Worm (Caenorhabditis elegans): ENCODE results near the gene F09E5.7.

The F09E5.7 gene

ce11 chrII:5336660-5337494 is 15.0 kb upstream of the F09E5.7 start:
- TF ChIP-seq pha-4 (tag; optimal IDR thresholded peaks at IDR 0.05) (no peak), fax-1 (tag; optimal IDR thresholded peaks at IDR 0.05) (no peak), lin-11 (tag; optimal IDR thresholded peaks at IDR 0.05) (no peak), pqm-1 (tag; optimal IDR thresholded peaks at IDR 0.05) (peak; percentile 30), ceh-14 (tag; optimal IDR thresholded peaks at IDR 0.05) (no peak), dve-1 (tag; optimal IDR thresholded peaks at IDR 0.05) (no peak), madf-2 (tag; optimal IDR thresholded peaks at IDR 0.05) (no peak), ets-4 (tag; optimal IDR thresholded peaks at IDR 0.05) (no peak), F13H6.1 (tag; optimal IDR thresholded peaks at IDR 0.05) (peak; percentile 28), unc-55 (GFP tag; optimal IDR thresholded peaks at IDR 0.05) (peak; percentile 35), hlh-15 (tag; optimal IDR thresholded peaks at IDR 0.05) (no peak), pag-3 (tag; optimal IDR thresholded peaks at IDR 0.05; ENCODE audit: borderline replicate concordance) (no peak), K09A11.1 (tag; optimal IDR thresholded peaks at IDR 0.05; ENCODE audit: insufficient read depth) (no peak), hlh-13 (GFP tag; optimal IDR thresholded peaks at IDR 0.05) (no peak), K02D7.2 (tag; optimal IDR thresholded peaks at IDR 0.05) (no peak), sox-2 (GFP tag; IDR thresholded peaks at IDR 0.05) (no peak), ahr-1 (tag; optimal IDR thresholded peaks at IDR 0.05) (no peak), T23F11.4 (GFP tag; optimal IDR thresholded peaks at IDR 0.05) (no peak), pax-1 (tag; optimal IDR thresholded peaks at IDR 0.05) (no peak), ceh-31 (tag; optimal IDR thresholded peaks at IDR 0.05) (peak; percentile 62), ceh-9 (tag; optimal IDR thresholded peaks at IDR 0.05) (no peak), syd-9 (tag; optimal IDR thresholded peaks at IDR 0.05) (no peak), ceh-34 (tag; optimal IDR thresholded peaks at IDR 0.05) (peak; percentile 33), ceh-6 (GFP tag; optimal IDR thresholded peaks at IDR 0.05) (no peak), dmd-4 (tag; optimal IDR thresholded peaks at IDR 0.05; ENCODE audit: borderline replicate concordance) (no peak), pros-1 (tag; optimal IDR thresholded peaks at IDR 0.05) (no peak), fkh-10 (GFP tag; optimal IDR thresholded peaks at IDR 0.05) (no peak), elt-2 (tag; optimal IDR thresholded peaks at IDR 0.05) (peak; percentile 64), ceh-48 (tag; optimal IDR thresholded peaks at IDR 0.05) (no peak), nfya-1 (tag; optimal IDR thresholded peaks at IDR 0.05) (peak; percentile 54), fkh-6 (tag; optimal IDR thresholded peaks at IDR 0.05) (no peak), sdc-2 (tag; optimal IDR thresholded peaks at IDR 0.05) (no peak), unc-86 (tag; optimal IDR thresholded peaks at IDR 0.05) (no peak), ama-1 (optimal IDR thresholded peaks at IDR 0.05) (peak; percentile 15), nhr-11 (tag; optimal IDR thresholded peaks at IDR 0.05) (no peak), tbx-7 (tag; optimal IDR thresholded peaks at IDR 0.05) (no peak), npax-4 (tag; optimal IDR thresholded peaks at IDR 0.05) (no peak), zip-5 (tag; optimal IDR thresholded peaks at IDR 0.05) (no peak), che-1 (tag; optimal IDR thresholded peaks at IDR 0.05) (no peak), sox-4 (tag; optimal IDR thresholded peaks at IDR 0.05) (no peak), C38D4.7 (GFP tag; optimal IDR thresholded peaks at IDR 0.05) (no peak), ceh-2 (tag; optimal IDR thresholded peaks at IDR 0.05) (no peak), Y22D7AL.16 (tag; optimal IDR thresholded peaks at IDR 0.05) (no peak), ceh-30 (tag; optimal IDR thresholded peaks at IDR 0.05) (no peak), eyg-1 (tag; optimal IDR thresholded peaks at IDR 0.05) (no peak), gmeb-2 (tag; optimal IDR thresholded peaks at IDR 0.05) (no peak), ceh-24 (tag; optimal IDR thresholded peaks at IDR 0.05) (no peak), ztf-16 (tag; optimal IDR thresholded peaks at IDR 0.05) (no peak), ceh-22 (tag; optimal IDR thresholded peaks at IDR 0.05) (no peak), nhr-232 (tag; optimal IDR thresholded peaks at IDR 0.05) (no peak), ceh-19 (GFP tag; optimal IDR thresholded peaks at IDR 0.05) (no peak), hlh-30 (tag; optimal IDR thresholded peaks at IDR 0.05; ENCODE audit: insufficient read depth) (no peak), ceh-18 (tag; optimal IDR thresholded peaks at IDR 0.05) (peak; percentile 71)
